Fruit fly (Drosophila melanogaster) whole organism, wandering third instar larva: ENCODE measurements around the gene CG12783.

Experiments used
- dmrt93B ChIP-seq: fragments of 200-800 bp; sonication (Bioruptor generic); optimal IDR thresholded peaks from 2 replicates; lab custom pipeline; 2018; ENCODE audit warnings: missing biosample characterization, mild to moderate bottlenecking, missing genetic modification characterization
- pan ChIP-seq: fragments of >200 bp; optimal IDR thresholded peaks from 2 replicates; lab custom pipeline; 2017
- psq ChIP-seq: fragments of 200-800 bp; sonication (Bioruptor generic); optimal IDR thresholded peaks from 3 replicates; lab custom pipeline; 2017; ENCODE audit warnings: missing biosample characterization, mild to moderate bottlenecking, missing genetic modification characterization, moderate library complexity

DNA sequence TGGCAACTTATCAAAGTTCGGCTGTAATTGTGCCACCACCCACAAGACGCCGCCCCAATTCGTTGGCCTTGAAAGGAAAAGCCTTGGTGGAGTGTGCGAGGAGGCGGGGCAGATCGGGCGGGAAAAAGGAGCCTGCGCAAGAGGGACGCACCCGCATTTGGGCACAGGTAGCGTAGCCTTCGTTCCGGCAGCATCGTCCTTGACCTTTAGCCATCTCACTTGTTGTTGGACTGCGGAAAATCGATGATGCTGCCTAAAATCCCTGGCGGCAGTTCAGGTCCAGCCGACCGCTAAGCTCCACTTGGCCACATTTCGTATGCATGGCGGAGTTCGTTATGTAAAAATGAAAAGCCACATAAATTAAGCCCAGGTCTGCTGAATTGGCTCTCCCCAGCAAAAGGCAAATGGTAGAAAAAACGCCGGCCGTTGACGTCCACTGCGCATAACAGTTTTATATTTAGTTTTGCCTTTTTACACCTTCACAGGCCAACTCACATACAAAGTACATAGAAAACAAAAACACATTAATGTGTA lies 13.8 kb upstream of the CG12783 start:
- TF ChIP-seq pan (lab: Kevin White, UChicago) (no peak), psq (GFP tag; lab: Kevin White, UChicago) (no peak), dmrt93B (no peak)
